Worm (Caenorhabditis elegans): ENCODE data around the gene fbxb-42.

- TF ChIP-seq scrt-1 (GFP tag; IDR thresholded peaks at IDR 0.05) (no peak), flt-1 (GFP tag; IDR thresholded peaks at IDR 0.05) (no peak)
These were observed 8.4 kb upstream of the fbxb-42 start, which contains the start of gene Y51H7BR.4 for ce11 chrII:1529057-1529456.
